Worm (Caenorhabditis elegans) whole organism, mixed stage, embryonic: ENCODE results near the gene mec-10.

Source experiments
- M03D4.4 ChIP-seq: sonication (generic microtip); optimal IDR thresholded peaks from 2 replicates; lab custom pipeline; 2017; ENCODE audit warnings: mild to moderate bottlenecking, missing genetic modification characterization, missing compliant biosample characterization
- bed-3 ChIP-seq: fragments of 200-800 bp; sonication (Bioruptor generic); optimal IDR thresholded peaks from 3 replicates; lab custom pipeline; 2018; ENCODE audit warnings: mild to moderate bottlenecking, missing genetic modification characterization, moderate library complexity, missing compliant biosample characterization
- blmp-1 ChIP-seq: fragments of 150-350 bp; optimal IDR thresholded peaks from 2 replicates; lab custom pipeline; 2014; ENCODE audit warnings: missing biosample characterization, missing genetic modification characterization
- ceh-39 ChIP-seq: fragments of 150-350 bp; optimal IDR thresholded peaks from 2 replicates; lab custom pipeline; 2014; ENCODE audit warnings: missing biosample characterization, missing genetic modification characterization
- ceh-83 ChIP-seq: fragments of 200-800 bp; sonication (Bioruptor generic); optimal IDR thresholded peaks from 2 replicates; lab custom pipeline; 2018; ENCODE audit warnings: mild to moderate bottlenecking, missing genetic modification characterization, missing compliant biosample characterization
- ces-1 ChIP-seq: fragments of 150-350 bp; optimal IDR thresholded peaks from 2 replicates; lab custom pipeline; 2014; ENCODE audit warnings: missing biosample characterization, missing genetic modification reagents, missing genetic modification characterization
- cnd-1 ChIP-seq: fragments of 200-800 bp; sonication (Bioruptor generic); optimal IDR thresholded peaks from 2 replicates; lab custom pipeline; 2018; ENCODE audit warnings: mild to moderate bottlenecking, missing genetic modification characterization, missing compliant biosample characterization
- drap-1 ChIP-seq: fragments of 200-800 bp; sonication (Bioruptor generic); optimal IDR thresholded peaks from 3 replicates; lab custom pipeline; 2018; ENCODE audit warnings: mild to moderate bottlenecking, missing genetic modification characterization, missing compliant biosample characterization
- elt-3 ChIP-seq: fragments of 150-350 bp; optimal IDR thresholded peaks from 2 replicates; lab custom pipeline; 2014; ENCODE audit warnings: missing biosample characterization, missing genetic modification characterization
- flh-1 ChIP-seq: fragments of 200-800 bp; sonication (Bioruptor generic); optimal IDR thresholded peaks from 2 replicates; lab custom pipeline; 2018; ENCODE audit warnings: mild to moderate bottlenecking, missing genetic modification characterization, moderate library complexity, missing compliant biosample characterization
- ham-2 ChIP-seq: fragments of 200-800 bp; sonication (Bioruptor generic); optimal IDR thresholded peaks from 2 replicates; lab custom pipeline; 2018; ENCODE audit warnings: mild to moderate bottlenecking, missing genetic modification characterization, missing compliant biosample characterization
- hlh-1 ChIP-seq: fragments of 150-350 bp; optimal IDR thresholded peaks from 2 replicates; lab custom pipeline; 2014; ENCODE audit warnings: missing biosample characterization, missing genetic modification reagents, missing genetic modification characterization
- lin-13 ChIP-seq: fragments of 150-350 bp; optimal IDR thresholded peaks from 2 replicates; lab custom pipeline; 2014; ENCODE audit warnings: missing biosample characterization, missing genetic modification characterization
- lsy-2 ChIP-seq: fragments of 150-350 bp; optimal IDR thresholded peaks from 2 replicates; lab custom pipeline; 2014; ENCODE audit warnings: missing biosample characterization, missing genetic modification characterization
- mab-5 ChIP-seq: fragments of 150-350 bp; optimal IDR thresholded peaks from 2 replicates; lab custom pipeline; 2014; ENCODE audit warnings: missing biosample characterization, missing genetic modification characterization
- mep-1 ChIP-seq: fragments of 150-350 bp; optimal IDR thresholded peaks from 2 replicates; lab custom pipeline; 2017; ENCODE audit warnings: missing biosample characterization, missing genetic modification reagents, missing genetic modification characterization, inconsistent platforms
- mls-2 ChIP-seq: sonication (generic microtip); optimal IDR thresholded peaks from 2 replicates; lab custom pipeline; 2016; ENCODE audit warnings: mild to moderate bottlenecking, missing genetic modification characterization, moderate library complexity, missing compliant biosample characterization
- nhr-12 ChIP-seq: fragments of 150-350 bp; optimal IDR thresholded peaks from 2 replicates; lab custom pipeline; 2014; ENCODE audit warnings: missing biosample characterization, missing genetic modification characterization
- nhr-2 ChIP-seq: fragments of 150-350 bp; optimal IDR thresholded peaks from 2 replicates; lab custom pipeline; 2014; ENCODE audit warnings: missing biosample characterization, missing genetic modification characterization
- nhr-237 ChIP-seq: fragments of 150-350 bp; optimal IDR thresholded peaks from 2 replicates; lab custom pipeline; 2014; ENCODE audit warnings: missing biosample characterization, missing genetic modification characterization
- nhr-28 ChIP-seq: fragments of 150-350 bp; optimal IDR thresholded peaks from 2 replicates; lab custom pipeline; 2014; ENCODE audit warnings: missing biosample characterization, missing genetic modification characterization
- sem-2 ChIP-seq: fragments of 200-800 bp; sonication (Bioruptor generic); optimal IDR thresholded peaks from 2 replicates; lab custom pipeline; 2018; ENCODE audit warnings: mild to moderate bottlenecking, missing genetic modification characterization, missing compliant biosample characterization
- snpc-4 ChIP-seq: fragments of 150-350 bp; optimal IDR thresholded peaks from 2 replicates; lab custom pipeline; 2014; ENCODE audit warnings: missing biosample characterization, missing genetic modification characterization
- sptf-1 ChIP-seq: sonication (generic microtip); optimal IDR thresholded peaks from 2 replicates; lab custom pipeline; 2017; ENCODE audit warnings: mild to moderate bottlenecking, missing genetic modification characterization, moderate library complexity, missing compliant biosample characterization
- tbx-8 ChIP-seq: fragments of 200-800 bp; sonication (Bioruptor generic); optimal IDR thresholded peaks from 2 replicates; lab custom pipeline; 2018; ENCODE audit warnings: mild to moderate bottlenecking, missing genetic modification characterization, moderate library complexity, missing compliant biosample characterization
- unc-120 ChIP-seq: sonication (generic microtip); optimal IDR thresholded peaks from 2 replicates; lab custom pipeline; 2017; ENCODE audit warnings: missing genetic modification characterization, missing compliant biosample characterization; ENCODE audit not compliant: poor library complexity, severe bottlenecking
- unc-39 ChIP-seq: fragments of 150-350 bp; optimal IDR thresholded peaks from 2 replicates; lab custom pipeline; 2014; ENCODE audit warnings: missing biosample characterization, missing genetic modification characterization
- unc-62 ChIP-seq: fragments of 150-350 bp; optimal IDR thresholded peaks from 2 replicates; lab custom pipeline; 2014; ENCODE audit warnings: missing biosample characterization, missing genetic modification reagents, missing genetic modification characterization
- zip-8 ChIP-seq: fragments of 150-350 bp; optimal IDR thresholded peaks from 2 replicates; lab custom pipeline; 2014; ENCODE audit warnings: missing biosample characterization, missing genetic modification characterization
- ztf-11 ChIP-seq: fragments of 150-350 bp; optimal IDR thresholded peaks from 2 replicates; lab custom pipeline; 2014; ENCODE audit warnings: missing biosample characterization, missing genetic modification characterization

The mec-10 gene

ce11 chrX:8470126-8470772 is at the start of gene mec-10:
Gene mec-10 (minus strand): TSS chrX:8470314.
- no peak for TF ChIP-seq flh-1 (GFP tag; lab: Kevin White, UChicago)
- TF ChIP-seq lsy-2 (tag; lab: Kevin White, UChicago) = no peak
- no peak for TF ChIP-seq nhr-2 (tag; lab: Kevin White, UChicago)
- TF ChIP-seq mab-5 (tag; lab: Kevin White, UChicago) = no peak
- TF ChIP-seq drap-1 (GFP tag; lab: Kevin White, UChicago) = no peak
- no peak for TF ChIP-seq mls-2 (tag; lab: Kevin White, UChicago)
- no peak for TF ChIP-seq ceh-83 (GFP tag; lab: Kevin White, UChicago)
- no peak for TF ChIP-seq bed-3 (GFP tag; lab: Kevin White, UChicago)
- TF ChIP-seq snpc-4 = no peak
- TF ChIP-seq nhr-237 (tag; lab: Kevin White, UChicago) = no peak
- TF ChIP-seq zip-8 (tag; lab: Kevin White, UChicago) = no peak
- no peak for TF ChIP-seq elt-3
- no peak for TF ChIP-seq sptf-1 (tag; lab: Kevin White, UChicago)
- no peak for TF ChIP-seq nhr-12 (tag; lab: Kevin White, UChicago)
- no peak for TF ChIP-seq hlh-1 (tag; lab: Kevin White, UChicago)
- TF ChIP-seq, all 35 proteins: peak for 0

ce11 chrX:8509088-8509487 is 39.0 kb upstream of the mec-10 start:
- no peak for TF ChIP-seq cnd-1 (tag; lab: Kevin White, UChicago)

DNA sequence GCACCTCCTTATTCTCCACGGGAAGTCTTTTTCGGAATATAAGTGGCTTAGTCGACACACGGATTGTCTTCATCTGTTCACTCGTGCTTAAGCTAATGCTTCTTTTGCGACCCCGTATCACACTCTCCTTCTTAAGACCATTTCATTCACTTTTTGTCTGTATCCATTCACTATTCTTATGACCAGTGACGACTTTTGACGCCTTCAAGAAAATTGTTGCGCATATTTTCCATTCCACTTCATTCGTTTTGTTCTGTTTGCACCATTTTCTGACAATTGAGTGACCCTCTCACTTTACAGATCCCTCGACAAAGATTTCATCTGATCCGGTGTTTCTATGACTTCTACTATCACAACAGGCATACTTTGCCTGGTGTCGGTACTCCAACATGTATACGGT is 37.5 kb upstream of the mec-10 start, which contains the start of gene H03E18.1:
H03E18.1 (plus strand) TSS at position 301 of the 400 bp plus-strand sequence.
- TF ChIP-seq sem-2 (GFP tag; lab: Kevin White, UChicago) = no peak
- no peak for TF ChIP-seq lsy-2 (tag; lab: Kevin White, UChicago)
- no peak for TF ChIP-seq elt-3
- no peak for TF ChIP-seq nhr-2 (tag; lab: Kevin White, UChicago)
- TF ChIP-seq ceh-83 (GFP tag; lab: Kevin White, UChicago) = no peak
- TF ChIP-seq ham-2 = no peak
- no peak for TF ChIP-seq ztf-11 (tag; lab: Kevin White, UChicago)
- TF ChIP-seq ces-1 (GFP tag; lab: Kevin White, UChicago) = no peak
- no peak for TF ChIP-seq mab-5 (tag; lab: Kevin White, UChicago)
- TF ChIP-seq, all 35 proteins: peak for 0

DNA sequence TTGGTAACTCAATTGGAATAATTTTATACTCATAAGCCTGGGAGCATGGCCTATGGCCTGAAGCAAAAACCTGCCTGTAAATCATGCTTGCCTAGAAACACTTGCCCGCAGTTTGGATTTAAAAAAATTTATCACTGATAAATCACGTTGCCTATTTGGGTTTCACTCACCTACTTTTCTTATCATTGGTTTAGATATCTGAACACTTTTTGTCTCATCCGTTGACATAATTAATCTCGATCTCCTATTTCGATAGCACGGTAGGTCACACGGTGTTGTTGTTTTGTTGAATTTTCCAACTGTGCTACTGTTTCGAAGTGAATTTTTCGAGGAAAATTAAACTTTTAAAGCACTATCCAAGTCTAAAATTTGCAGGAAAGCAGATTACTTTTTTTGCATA is 36.9 kb upstream of the mec-10 start:
- TF ChIP-seq blmp-1 (tag; lab: Kevin White, UChicago) = no peak
- no peak for TF ChIP-seq unc-62
- no peak for TF ChIP-seq sem-2 (GFP tag; lab: Kevin White, UChicago)
- no peak for TF ChIP-seq snpc-4
- TF ChIP-seq nhr-28 = no peak
- no peak for TF ChIP-seq unc-39 (tag; lab: Kevin White, UChicago)
- no peak for TF ChIP-seq nhr-2 (tag; lab: Kevin White, UChicago)
- no peak for TF ChIP-seq sptf-1 (tag; lab: Kevin White, UChicago)
- TF ChIP-seq cnd-1 (tag; lab: Kevin White, UChicago) = no peak
- TF ChIP-seq ham-2 = no peak
- TF ChIP-seq ceh-39 = no peak
- TF ChIP-seq unc-120 (tag; lab: Kevin White, UChicago) = no peak
- TF ChIP-seq nhr-12 (tag; lab: Kevin White, UChicago) = no peak
- TF ChIP-seq ztf-11 (tag; lab: Kevin White, UChicago) = no peak
- TF ChIP-seq bed-3 (GFP tag; lab: Kevin White, UChicago) = no peak

- TF ChIP-seq mep-1 (tag; lab: Kevin White, UChicago) (no peak), ceh-83 (GFP tag; lab: Kevin White, UChicago) (no peak), nhr-237 (tag; lab: Kevin White, UChicago) (no peak), ces-1 (GFP tag; lab: Kevin White, UChicago) (no peak), elt-3 (no peak), unc-62 (no peak), lin-13 (tag; lab: Kevin White, UChicago) (no peak), ztf-11 (tag; lab: Kevin White, UChicago) (no peak), lsy-2 (tag; lab: Kevin White, UChicago) (no peak), sem-2 (GFP tag; lab: Kevin White, UChicago) (no peak), M03D4.4 (tag; lab: Kevin White, UChicago) (no peak), mab-5 (tag; lab: Kevin White, UChicago) (no peak), tbx-8 (no peak), zip-8 (tag; lab: Kevin White, UChicago) (no peak)
These were observed 34.1 kb upstream of the mec-10 start for ce11 chrX:8504207-8504606.
